Fruit fly (Drosophila melanogaster) whole organism, prepupa: ENCODE results near the gene CG13457.

ENCODE experiments used
- CG10669 ChIP-seq: fragments of 200-800 bp; sonication (Bioruptor generic); optimal IDR thresholded peaks from 3 replicates; lab custom pipeline; 2018; ENCODE audit warnings: missing biosample characterization, mild to moderate bottlenecking, missing genetic modification characterization, moderate library complexity
- CG11762 ChIP-seq: fragments of 200-800 bp; sonication (Bioruptor generic); optimal IDR thresholded peaks from 3 replicates; lab custom pipeline; 2016; ENCODE audit warnings: missing biosample characterization, missing genetic modification characterization; ENCODE audit not compliant: insufficient read depth
- CG15336 ChIP-seq: fragments of 200-800 bp; sonication (Bioruptor generic); IDR thresholded peaks from 2 replicates; pipeline ENCODE4 v1.3.6; 2022; ENCODE audit warnings: missing biosample characterization, missing genetic modification characterization
- CG1621 ChIP-seq: fragments of 200-800 bp; sonication (Bioruptor generic); optimal IDR thresholded peaks from 3 replicates; lab custom pipeline; 2018; ENCODE audit warnings: missing biosample characterization, mild to moderate bottlenecking, missing genetic modification characterization
- CG31627 ChIP-seq: fragments of 200-800 bp; sonication (Bioruptor generic); optimal IDR thresholded peaks from 3 replicates; lab custom pipeline; 2016; ENCODE audit warnings: missing biosample characterization, missing genetic modification characterization
- CG32006 ChIP-seq: fragments of 200-800 bp; sonication (Bioruptor generic); optimal IDR thresholded peaks from 3 replicates; lab custom pipeline; 2017; ENCODE audit warnings: missing biosample characterization, mild to moderate bottlenecking, missing genetic modification characterization
- CG3919 ChIP-seq: fragments of 200-800 bp; sonication (Bioruptor generic); optimal IDR thresholded peaks from 3 replicates; lab custom pipeline; 2016; ENCODE audit warnings: missing biosample characterization, missing genetic modification characterization
- CG6163 ChIP-seq: fragments of 200-800 bp; sonication (Bioruptor generic); IDR thresholded peaks from 3 replicates; pipeline ENCODE4 v1.3.6; 2022; ENCODE audit warnings: missing biosample characterization, missing genetic modification characterization
- CG8119 ChIP-seq: fragments of 200-800 bp; sonication (Bioruptor generic); IDR thresholded peaks from 3 replicates; pipeline ENCODE4 v1.3.6; 2022; ENCODE audit warnings: missing biosample characterization, missing genetic modification characterization
- CG9139 ChIP-seq: fragments of 200-800 bp; sonication (Bioruptor generic); optimal IDR thresholded peaks from 3 replicates; lab custom pipeline; 2017; ENCODE audit warnings: missing biosample characterization, mild to moderate bottlenecking, missing genetic modification characterization
- Eip78C ChIP-seq: fragments of 200-800 bp; sonication (Bioruptor generic); peaks from one replicate; lab custom pipeline; 2016; ENCODE audit warnings: missing biosample characterization, missing genetic modification characterization
- Eip93F ChIP-seq: fragments of 200-800 bp; sonication (Bioruptor generic); optimal IDR thresholded peaks from 2 replicates; lab custom pipeline; 2016; ENCODE audit warnings: missing biosample characterization, mild to moderate bottlenecking, missing genetic modification characterization
- Hr38 ChIP-seq: sonication (Bioruptor generic); optimal IDR thresholded peaks from 2 replicates; lab custom pipeline; 2016; ENCODE audit warnings: missing biosample characterization, missing genetic modification characterization
- Hr39 ChIP-seq: fragments of 200-800 bp; sonication (Bioruptor generic); optimal IDR thresholded peaks from 2 replicates; lab custom pipeline; 2016; ENCODE audit warnings: missing biosample characterization, missing genetic modification characterization
- Sox14 ChIP-seq: fragments of 200-800 bp; sonication (Bioruptor generic); optimal IDR thresholded peaks from 3 replicates; lab custom pipeline; 2016; ENCODE audit warnings: missing biosample characterization, missing genetic modification characterization
- Sox15 ChIP-seq: fragments of 200-800 bp; sonication (Bioruptor generic); optimal IDR thresholded peaks from 3 replicates; lab custom pipeline; 2016; ENCODE audit warnings: missing biosample characterization, missing genetic modification characterization
- acj6 ChIP-seq: fragments of 200-800 bp; sonication (Bioruptor generic); optimal IDR thresholded peaks from 3 replicates; lab custom pipeline; 2016; ENCODE audit warnings: missing biosample characterization, missing genetic modification characterization
- cyc ChIP-seq: fragments of 200-800 bp; sonication (Bioruptor generic); optimal IDR thresholded peaks from 3 replicates; lab custom pipeline; 2016; ENCODE audit warnings: missing biosample characterization, missing genetic modification characterization
- dac ChIP-seq: fragments of 200-800 bp; sonication (Bioruptor generic); optimal IDR thresholded peaks from 2 replicates; lab custom pipeline; 2017; ENCODE audit warnings: missing biosample characterization, mild to moderate bottlenecking, missing genetic modification characterization
- dsx ChIP-seq: fragments of 200-800 bp; optimal IDR thresholded peaks from 3 replicates; lab custom pipeline; 2019; ENCODE audit warnings: missing biosample characterization, mild to moderate bottlenecking, missing genetic modification characterization, moderate library complexity; ENCODE audit not compliant: poor library complexity, severe bottlenecking
- eg ChIP-seq: fragments of 200-800 bp; sonication (Bioruptor generic); IDR thresholded peaks from 3 replicates; pipeline ENCODE4 v1.3.6; 2022; ENCODE audit warnings: missing biosample characterization, missing genetic modification characterization
- esn ChIP-seq: fragments of 200-800 bp; sonication (Bioruptor generic); optimal IDR thresholded peaks from 2 replicates; lab custom pipeline; 2016; ENCODE audit warnings: missing biosample characterization, mild to moderate bottlenecking, missing genetic modification characterization, moderate library complexity
- fd59A ChIP-seq: fragments of 200-800 bp; sonication (Bioruptor generic); optimal IDR thresholded peaks from 2 replicates; lab custom pipeline; 2017; ENCODE audit warnings: missing biosample characterization, mild to moderate bottlenecking, missing genetic modification characterization, missing genetic modification reagents
- pdm3 ChIP-seq: fragments of 200-800 bp; sonication (Bioruptor generic); optimal IDR thresholded peaks from 3 replicates; lab custom pipeline; 2016; ENCODE audit warnings: missing biosample characterization, missing genetic modification characterization
- spab ChIP-seq: fragments of 200-800 bp; sonication (Bioruptor generic); optimal IDR thresholded peaks from 2 replicates; lab custom pipeline; 2017; ENCODE audit warnings: missing biosample characterization, mild to moderate bottlenecking, missing genetic modification characterization, missing genetic modification reagents
- ss ChIP-seq, 2 experiments: fragments of 200-800 bp; sonication (Bioruptor generic); optimal IDR thresholded peaks; 2 replicates in 1 of 2; 3 replicates in 1 of 2; lab custom pipeline; 2017 to 2018; ENCODE audit warnings: mild to moderate bottlenecking in 2 of 2, missing biosample characterization in 2 of 2, missing genetic modification characterization in 2 of 2, moderate library complexity in 1 of 2
- svp ChIP-seq: fragments of 200-800 bp; sonication (Bioruptor generic); peaks from one replicate; lab custom pipeline; 2016; ENCODE audit warnings: missing biosample characterization, missing genetic modification characterization
- vri ChIP-seq: fragments of 200-800 bp; sonication (Bioruptor generic); optimal IDR thresholded peaks from 3 replicates; lab custom pipeline; 2016; ENCODE audit warnings: missing biosample characterization, mild to moderate bottlenecking, missing genetic modification characterization

CG13457 gene

dm6 chr3L:15141118-15142003 lies 10.2 kb upstream of the CG13457 start (continued):
- TF ChIP-seq CG31627 (GFP tag; lab: Kevin White, UChicago) (no peak), CG10669 (GFP tag; lab: Kevin White, UChicago) (peak; percentile 9), dac (no peak), dsx (GFP tag; lab: Kevin White, UChicago) (no peak), Sox14 (GFP tag; lab: Kevin White, UChicago) (peak; percentile 45), CG32006 (GFP tag; lab: Kevin White, UChicago) (peak; percentile 52), cyc (GFP tag; lab: Kevin White, UChicago) (no peak), CG1621 (tag; lab: Kevin White, UChicago) (peak; percentile 14), Eip93F (GFP tag; lab: Kevin White, UChicago) (no peak)
- TF ChIP-seq, all 60 proteins: peak for 21

DNA sequence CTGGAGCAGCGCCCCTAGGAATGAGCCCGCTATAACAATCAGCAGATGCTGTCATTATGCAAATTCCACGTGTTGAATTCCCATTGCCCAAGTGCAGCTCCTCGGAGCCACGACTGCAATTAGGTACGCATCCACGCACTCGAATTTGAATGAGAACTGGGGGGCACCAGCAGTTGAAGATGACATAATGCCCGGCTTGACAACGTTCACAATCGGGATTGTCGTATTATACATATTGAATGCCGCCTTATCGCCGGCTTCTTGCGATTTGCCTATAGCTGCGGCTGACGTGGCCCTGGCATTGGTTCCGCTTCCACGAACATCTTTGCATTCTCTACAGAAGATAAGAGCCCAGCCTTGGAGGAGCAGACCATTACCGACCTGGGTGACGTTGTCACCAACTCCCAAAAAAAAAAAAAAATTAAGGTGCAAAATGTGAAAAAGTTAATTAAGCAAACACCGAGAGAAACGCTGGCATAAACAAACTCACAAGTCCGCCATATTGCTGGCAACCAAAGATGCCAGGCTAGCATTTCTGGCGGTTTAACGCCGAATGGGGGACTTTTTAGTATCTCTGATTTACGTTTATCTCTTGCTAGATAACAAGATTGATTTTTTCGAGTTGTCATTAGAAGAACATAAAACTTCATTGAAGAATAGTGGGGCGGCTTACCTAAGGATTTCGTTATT lies 9.2 kb upstream of the CG13457 start:
- no peak for TF ChIP-seq CG9139
- no peak for TF ChIP-seq Hr39 (GFP tag; lab: Kevin White, UChicago)
- no peak for TF ChIP-seq CG11762 (GFP tag; lab: Kevin White, UChicago)
- peak; percentile 64 for TF ChIP-seq svp (GFP tag; lab: Kevin White, UChicago)
- TF ChIP-seq dac, result no peak
- no peak for TF ChIP-seq cyc (GFP tag; lab: Kevin White, UChicago)
- TF ChIP-seq fd59A (GFP tag; lab: Kevin White, UChicago), result no peak
- TF ChIP-seq eg (GFP tag; lab: Robert Waterston, UW), result peak; percentile 34; the same call in 1 of the 3 replicates
- no peak for TF ChIP-seq dsx (GFP tag; lab: Kevin White, UChicago)
- no peak for TF ChIP-seq CG8119 (GFP tag; lab: Robert Waterston, UW)
- peak; percentile 41 for TF ChIP-seq Eip78C (GFP tag; lab: Kevin White, UChicago)
- peak; percentile 96 for TF ChIP-seq vri (GFP tag; lab: Kevin White, UChicago)
- TF ChIP-seq pdm3, result no peak
- no peak for TF ChIP-seq Hr38 (GFP tag; lab: Kevin White, UChicago)
- peak; percentile 19; the same call in 1 of the 3 replicates for TF ChIP-seq CG6163 (GFP tag; lab: Robert Waterston, UW)
- TF ChIP-seq ss (GFP tag; optimal IDR thresholded peaks at IDR 0.05; lab: Kevin White, UChicago), result no peak

DNA sequence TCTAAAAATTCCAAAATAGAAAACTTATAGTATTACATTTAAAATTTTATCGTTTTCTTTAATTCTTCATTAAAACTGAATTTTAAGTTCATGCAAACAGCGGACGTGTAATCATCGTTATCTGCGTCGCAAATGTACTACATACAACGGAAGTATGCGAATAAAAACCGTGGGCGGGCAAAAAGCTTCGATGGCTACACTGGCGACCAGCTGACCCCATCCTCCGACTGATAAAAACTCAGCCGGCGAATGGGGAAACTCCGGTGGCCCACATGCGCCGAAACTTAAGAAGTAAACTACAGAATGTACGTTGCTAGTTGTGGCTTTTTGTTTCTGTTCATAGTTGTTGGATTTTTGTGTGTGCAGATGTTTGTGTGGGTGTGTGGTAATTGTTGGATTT lies 6.6 kb upstream of the CG13457 start:
- TF ChIP-seq Eip78C (GFP tag; lab: Kevin White, UChicago) (peak; percentile 19), dsx (GFP tag; lab: Kevin White, UChicago) (no peak), CG3919 (no peak), Hr39 (GFP tag; lab: Kevin White, UChicago) (no peak), CG6163 (GFP tag; lab: Robert Waterston, UW) (no peak), Sox15 (GFP tag; lab: Kevin White, UChicago) (no peak), CG15336 (GFP tag; lab: Robert Waterston, UW) (no peak), CG8119 (GFP tag; lab: Robert Waterston, UW) (no peak), svp (GFP tag; lab: Kevin White, UChicago) (peak; percentile 78), Eip93F (GFP tag; lab: Kevin White, UChicago) (no peak), CG32006 (GFP tag; lab: Kevin White, UChicago) (no peak), CG1621 (tag; lab: Kevin White, UChicago) (no peak), eg (GFP tag; lab: Robert Waterston, UW) (no peak), esn (GFP tag; lab: Kevin White, UChicago) (no peak), acj6 (GFP tag; lab: Kevin White, UChicago) (no peak), spab (GFP tag; lab: Kevin White, UChicago) (no peak)
